Worm (Caenorhabditis elegans): Measurements from ENCODE around the gene lad-2.
"Not testable (repeated sequence)": the region's sequence is repeated elsewhere in the genome, so short reads cannot be mapped to it uniquely, and the experiment has no call there.

Gene lad-2

DNA sequence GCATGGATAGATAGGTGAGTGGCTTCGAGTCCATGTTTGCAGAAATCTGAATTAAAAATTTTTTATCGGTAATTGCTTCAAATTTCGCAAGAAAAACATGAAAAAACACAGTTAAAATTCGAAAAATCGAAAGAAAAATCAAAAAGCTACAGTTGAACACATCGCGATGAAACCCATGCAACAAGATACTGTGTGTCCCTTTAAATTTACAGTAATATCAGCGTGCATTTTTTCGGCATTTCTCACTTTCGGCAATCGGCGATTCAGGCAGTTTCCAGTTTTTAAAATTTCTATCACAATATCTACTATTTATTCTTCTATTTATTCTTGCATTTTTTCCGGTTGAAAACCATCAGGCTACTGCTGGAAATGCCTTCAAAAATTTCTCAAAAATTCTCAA, 56.1 kb downstream of the lad-2 start, which contains the start of gene fbxc-45:
TSS of gene fbxc-45 (minus strand) at position 48 of the 400 bp plus-strand sequence.
- no peak for TF ChIP-seq dve-1 (tag; optimal IDR thresholded peaks at IDR 0.05)
- no peak for TF ChIP-seq ceh-22 (tag; optimal IDR thresholded peaks at IDR 0.05)
- TF ChIP-seq K09A11.1 (tag; optimal IDR thresholded peaks at IDR 0.05; ENCODE audit: insufficient read depth), result no peak
- TF ChIP-seq hlh-8 (tag; optimal IDR thresholded peaks at IDR 0.05), result no peak
- TF ChIP-seq sox-2 (GFP tag; IDR thresholded peaks at IDR 0.05), result no peak
- no peak for TF ChIP-seq odd-2 (tag; optimal IDR thresholded peaks at IDR 0.05)
- no peak for TF ChIP-seq unc-55 (GFP tag; optimal IDR thresholded peaks at IDR 0.05)
- TF ChIP-seq dmd-4 (tag; optimal IDR thresholded peaks at IDR 0.05; ENCODE audit: borderline replicate concordance), result no peak
- no peak for TF ChIP-seq ref-2 (tag; optimal IDR thresholded peaks at IDR 0.05)
- TF ChIP-seq Y22D7AL.16 (tag; optimal IDR thresholded peaks at IDR 0.05), result no peak
- TF ChIP-seq tbx-2 (tag; optimal IDR thresholded peaks at IDR 0.05), result no peak
- no peak for TF ChIP-seq ets-4 (tag; optimal IDR thresholded peaks at IDR 0.05)
- TF ChIP-seq ceh-6 (GFP tag; optimal IDR thresholded peaks at IDR 0.05), result no peak
- no peak for TF ChIP-seq npax-4 (tag; optimal IDR thresholded peaks at IDR 0.05)
- no peak for TF ChIP-seq nhr-11 (tag; optimal IDR thresholded peaks at IDR 0.05)
- no peak for TF ChIP-seq ceh-31 (tag; optimal IDR thresholded peaks at IDR 0.05)
- no peak for TF ChIP-seq hlh-6 (tag; optimal IDR thresholded peaks at IDR 0.05)
- no peak for TF ChIP-seq pat-9 (tag; optimal IDR thresholded peaks at IDR 0.05)

DNA sequence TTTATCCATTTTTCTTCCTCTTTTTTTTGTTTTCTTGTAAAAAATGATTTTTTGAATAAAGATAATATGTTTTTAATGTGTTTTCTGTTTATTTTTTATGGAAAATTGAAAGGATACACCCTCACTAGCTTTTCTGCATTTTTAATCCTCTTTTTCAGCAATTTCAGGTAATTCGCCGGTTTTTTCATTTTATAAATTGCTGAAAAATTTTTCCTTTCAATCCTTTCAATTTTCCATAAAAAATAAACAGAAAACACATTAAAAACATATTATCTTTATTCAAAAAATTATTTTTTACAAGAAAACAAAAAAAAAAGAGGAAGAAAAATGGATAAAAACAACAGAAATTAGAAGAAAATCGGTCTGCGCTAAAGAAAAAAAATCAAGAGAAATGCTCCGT, 60.6 kb downstream of the lad-2 start, which contains the start of gene Y54G2A.50:
TSS of gene Y54G2A.50 (plus strand) at position 301 of the 400 bp plus-strand sequence.
- TF ChIP-seq hlh-15, pax-1, nhr-232 (tag; optimal IDR thresholded peaks at IDR 0.05): not testable (repeated sequence)

DNA sequence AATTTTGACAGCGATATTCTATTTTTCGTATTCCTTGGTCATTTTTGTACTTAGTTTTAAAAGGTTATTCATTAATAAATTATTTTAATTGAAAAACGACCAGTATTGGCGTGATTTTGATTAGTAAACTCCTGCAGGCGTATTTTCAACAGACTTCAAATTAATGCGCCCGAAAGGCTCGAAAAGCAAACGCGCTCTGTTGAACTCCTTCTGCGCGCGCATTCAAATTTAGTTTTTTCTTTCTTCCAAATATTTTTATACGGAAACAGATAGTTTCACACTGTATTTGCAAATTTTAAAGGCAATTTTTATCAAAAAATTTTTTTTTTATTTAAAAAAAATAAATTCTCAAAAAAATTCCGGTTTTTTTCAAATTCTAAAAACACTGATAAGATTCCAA, 62.2 kb downstream of the lad-2 start:
- TF ChIP-seq ceh-9 (tag; optimal IDR thresholded peaks at IDR 0.05) (no peak), pha-4 (tag; optimal IDR thresholded peaks at IDR 0.05) (no peak), unc-42 (tag; optimal IDR thresholded peaks at IDR 0.05) (no peak), lin-11 (tag; optimal IDR thresholded peaks at IDR 0.05) (no peak), unc-86 (tag; optimal IDR thresholded peaks at IDR 0.05) (no peak), pat-9 (tag; optimal IDR thresholded peaks at IDR 0.05) (no peak), pax-1 (tag; optimal IDR thresholded peaks at IDR 0.05) (no peak), hlh-6 (tag; optimal IDR thresholded peaks at IDR 0.05) (no peak), sdc-2 (tag; optimal IDR thresholded peaks at IDR 0.05) (no peak), lim-6 (tag; optimal IDR thresholded peaks at IDR 0.05) (no peak), ceh-30 (tag; optimal IDR thresholded peaks at IDR 0.05) (no peak), che-1 (tag; optimal IDR thresholded peaks at IDR 0.05) (no peak), T23F11.4 (GFP tag; optimal IDR thresholded peaks at IDR 0.05) (no peak), unc-55 (GFP tag; optimal IDR thresholded peaks at IDR 0.05) (no peak), ceh-14 (tag; optimal IDR thresholded peaks at IDR 0.05) (no peak), C08G9.2 (tag; optimal IDR thresholded peaks at IDR 0.05) (no peak), odd-2 (tag; optimal IDR thresholded peaks at IDR 0.05) (no peak), dve-1 (tag; optimal IDR thresholded peaks at IDR 0.05) (no peak), npax-4 (tag; optimal IDR thresholded peaks at IDR 0.05) (no peak), unc-3 (GFP tag; conservative IDR thresholded peaks at IDR 0.05) (no peak), unc-3 (tag; optimal IDR thresholded peaks at IDR 0.05) (no peak)

DNA sequence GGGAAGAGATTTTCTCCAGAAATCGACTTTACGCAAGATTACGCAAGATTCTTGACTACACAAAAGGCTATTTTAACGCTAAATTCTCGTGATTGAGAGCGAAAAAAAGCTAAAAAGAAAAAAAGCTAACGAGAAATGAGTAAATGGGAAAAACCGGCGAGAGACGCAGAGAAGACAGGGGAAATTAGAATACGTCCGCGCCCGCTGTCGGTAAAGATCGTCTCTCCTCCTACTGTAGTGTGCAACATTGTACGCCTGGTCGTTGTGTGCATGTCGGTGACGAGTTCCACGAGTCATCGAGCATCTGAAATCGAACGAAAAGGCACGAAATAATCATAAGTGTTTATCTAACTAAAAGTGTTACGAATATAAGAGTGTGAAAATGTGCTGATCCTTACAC, 63.7 kb downstream of the lad-2 start:
- TF ChIP-seq fax-1 (tag; optimal IDR thresholded peaks at IDR 0.05), result no peak
- no peak for TF ChIP-seq hlh-8 (tag; optimal IDR thresholded peaks at IDR 0.05)
- no peak for TF ChIP-seq nfya-1 (tag; optimal IDR thresholded peaks at IDR 0.05)
- TF ChIP-seq ceh-9 (tag; optimal IDR thresholded peaks at IDR 0.05), result no peak
- TF ChIP-seq tbx-7 (tag; optimal IDR thresholded peaks at IDR 0.05), result no peak
- TF ChIP-seq eyg-1 (tag; optimal IDR thresholded peaks at IDR 0.05), result no peak
- TF ChIP-seq ttx-3 (tag; optimal IDR thresholded peaks at IDR 0.05), result no peak
- no peak for TF ChIP-seq mec-3 (tag; optimal IDR thresholded peaks at IDR 0.05; ENCODE audit: borderline replicate concordance)
- TF ChIP-seq K02D7.2 (tag; optimal IDR thresholded peaks at IDR 0.05), result no peak
- no peak for TF ChIP-seq npax-4 (tag; optimal IDR thresholded peaks at IDR 0.05)
- TF ChIP-seq ceh-19 (GFP tag; optimal IDR thresholded peaks at IDR 0.05), result no peak
- TF ChIP-seq ama-1 (optimal IDR thresholded peaks at IDR 0.05), result no peak
- TF ChIP-seq ref-2 (tag; optimal IDR thresholded peaks at IDR 0.05), result no peak
- TF ChIP-seq pax-1 (tag; optimal IDR thresholded peaks at IDR 0.05), result no peak
- no peak for TF ChIP-seq elt-2 (tag; optimal IDR thresholded peaks at IDR 0.05)
- TF ChIP-seq pqm-1 (tag; optimal IDR thresholded peaks at IDR 0.05), result no peak
